Fruit fly (Drosophila melanogaster) whole organism, embryonic: ENCODE data around the gene Acat2.

Experiments used
- Ada2b ChIP-seq: fragments of 200-800 bp; sonication (Bioruptor generic); IDR thresholded peaks from 2 replicates; pipeline ENCODE4 v1.3.6; 2022; ENCODE audit warnings: missing biosample characterization, missing genetic modification characterization
- Atf-2 ChIP-seq: fragments of 200-800 bp; sonication (Bioruptor generic); optimal IDR thresholded peaks from 2 replicates; lab custom pipeline; 2016; ENCODE audit warnings: missing biosample characterization, missing genetic modification characterization
- CG10209 ChIP-seq: fragments of 200-800 bp; sonication (Bioruptor generic); optimal IDR thresholded peaks from 3 replicates; lab custom pipeline; 2017; ENCODE audit warnings: missing biosample characterization, mild to moderate bottlenecking, missing genetic modification characterization, missing genetic modification reagents
- CG10543 ChIP-seq: fragments of 200-800 bp; sonication (Bioruptor generic); optimal IDR thresholded peaks from 3 replicates; lab custom pipeline; 2017; ENCODE audit warnings: missing biosample characterization, mild to moderate bottlenecking, missing genetic modification characterization, moderate library complexity
- CG11093 ChIP-seq: fragments of 200-800 bp; sonication (Bioruptor generic); IDR thresholded peaks from 3 replicates; pipeline ENCODE4 v1.3.6; 2022; ENCODE audit warnings: missing biosample characterization, missing genetic modification characterization
- CG11247 ChIP-seq: fragments of 200-800 bp; sonication (Bioruptor generic); IDR thresholded peaks from 2 replicates; pipeline ENCODE4 v1.3.6; 2022; ENCODE audit warnings: missing biosample characterization, missing genetic modification characterization
- CG12104 ChIP-seq: fragments of 200-800 bp; sonication (Bioruptor generic); optimal IDR thresholded peaks from 3 replicates; lab custom pipeline; 2016; ENCODE audit warnings: missing biosample characterization, missing genetic modification characterization
- CG13424 ChIP-seq: fragments of 200-800 bp; sonication (Bioruptor generic); optimal IDR thresholded peaks from 2 replicates; lab custom pipeline; 2019; ENCODE audit warnings: missing biosample characterization, mild to moderate bottlenecking, missing genetic modification characterization, moderate library complexity
- CG13775 ChIP-seq: fragments of 200-800 bp; sonication (Bioruptor generic); optimal IDR thresholded peaks from 3 replicates; lab custom pipeline; 2017; ENCODE audit warnings: missing biosample characterization, mild to moderate bottlenecking, missing genetic modification characterization
- CG15696 ChIP-seq: fragments of 200-800 bp; sonication (Bioruptor generic); optimal IDR thresholded peaks from 2 replicates; lab custom pipeline; 2019; ENCODE audit warnings: missing biosample characterization, mild to moderate bottlenecking, missing genetic modification characterization, moderate library complexity
- CG1603 ChIP-seq: fragments of 200-800 bp; sonication (Bioruptor generic); optimal IDR thresholded peaks from 2 replicates; lab custom pipeline; 2019; ENCODE audit warnings: missing biosample characterization, mild to moderate bottlenecking, missing genetic modification characterization, moderate library complexity
- CG16813 ChIP-seq: fragments of 200-800 bp; sonication (Bioruptor generic); IDR thresholded peaks from 3 replicates; pipeline ENCODE4 v1.3.6; 2022; ENCODE audit warnings: missing biosample characterization, missing genetic modification characterization; ENCODE audit not compliant: partially characterized antibody
- CG16815 ChIP-seq: fragments of 200-800 bp; sonication (Bioruptor generic); optimal IDR thresholded peaks from 3 replicates; lab custom pipeline; 2017; ENCODE audit warnings: missing biosample characterization, mild to moderate bottlenecking, missing genetic modification characterization
- CG17829 ChIP-seq: fragments of 200-800 bp; optimal IDR thresholded peaks from 2 replicates; lab custom pipeline; 2019; ENCODE audit warnings: missing biosample characterization, mild to moderate bottlenecking, missing genetic modification characterization, moderate library complexity
- CG32532 ChIP-seq: fragments of 200-800 bp; sonication (Bioruptor generic); IDR thresholded peaks from 2 replicates; pipeline ENCODE4 v1.3.6; 2022; ENCODE audit warnings: missing biosample characterization, missing genetic modification characterization
- CG32767 ChIP-seq: fragments of 200-800 bp; sonication (Bioruptor generic); IDR thresholded peaks from 2 replicates; pipeline ENCODE4 v1.3.6; 2022; ENCODE audit warnings: missing biosample characterization, missing genetic modification characterization
- CG32772 ChIP-seq: fragments of 200-800 bp; sonication (Bioruptor generic); IDR thresholded peaks from 2 replicates; pipeline ENCODE4 v1.3.6; 2022; ENCODE audit warnings: missing biosample characterization, missing genetic modification characterization
- CG3838 ChIP-seq: fragments of 200-800 bp; sonication (Bioruptor generic); optimal IDR thresholded peaks from 3 replicates; lab custom pipeline; 2016; ENCODE audit warnings: missing biosample characterization, missing genetic modification characterization
- CG4730 ChIP-seq: fragments of 200-800 bp; sonication (Bioruptor generic); IDR thresholded peaks from 2 replicates; pipeline ENCODE4 v1.3.6; 2022; ENCODE audit warnings: missing biosample characterization, missing genetic modification characterization
- CG6683 ChIP-seq: fragments of 200-800 bp; sonication (Bioruptor generic); optimal IDR thresholded peaks from 2 replicates; lab custom pipeline; 2017; ENCODE audit warnings: missing biosample characterization, mild to moderate bottlenecking, missing genetic modification characterization, missing genetic modification reagents
- CG7357 ChIP-seq: fragments of 200-800 bp; sonication (Bioruptor generic); IDR thresholded peaks from 3 replicates; pipeline ENCODE4 v1.3.6; 2022; ENCODE audit warnings: missing biosample characterization, missing genetic modification characterization
- CG7786 ChIP-seq: fragments of 200-800 bp; sonication (Bioruptor generic); optimal IDR thresholded peaks from 2 replicates; lab custom pipeline; 2016; ENCODE audit warnings: missing biosample characterization, missing genetic modification characterization
- CG7963 ChIP-seq: fragments of 200-800 bp; sonication (Bioruptor generic); IDR thresholded peaks from 3 replicates; pipeline ENCODE4 v1.3.6; 2022; ENCODE audit warnings: missing biosample characterization, missing genetic modification characterization; ENCODE audit not compliant: partially characterized antibody
- Dip2 ChIP-seq: fragments of 200-800 bp; sonication (Bioruptor generic); IDR thresholded peaks from 2 replicates; pipeline ENCODE4 v1.3.6; 2022; ENCODE audit warnings: missing biosample characterization, missing genetic modification characterization
- Dp ChIP-seq: fragments of 200-800 bp; sonication (Bioruptor generic); optimal IDR thresholded peaks from 2 replicates; lab custom pipeline; 2018; ENCODE audit warnings: missing biosample characterization, mild to moderate bottlenecking, missing genetic modification characterization, moderate library complexity
- Hand ChIP-seq: fragments of 200-800 bp; sonication (Bioruptor generic); optimal IDR thresholded peaks from 2 replicates; lab custom pipeline; 2017; ENCODE audit warnings: mild to moderate bottlenecking, missing biosample characterization, missing genetic modification reagents, missing genetic modification characterization
- MTF-1 ChIP-seq: fragments of 200-800 bp; sonication (Bioruptor generic); optimal IDR thresholded peaks from 2 replicates; lab custom pipeline; 2018; ENCODE audit warnings: missing biosample characterization, mild to moderate bottlenecking, missing genetic modification characterization, borderline replicate concordance
- NC2β ChIP-seq: fragments of 200-800 bp; sonication (Bioruptor generic); optimal IDR thresholded peaks from 2 replicates; lab custom pipeline; 2016; ENCODE audit warnings: missing biosample characterization, missing genetic modification characterization
- Nf-YB ChIP-seq: fragments of 200-800 bp; sonication (Bioruptor generic); optimal IDR thresholded peaks from 3 replicates; lab custom pipeline; 2019; ENCODE audit warnings: missing biosample characterization, mild to moderate bottlenecking, missing genetic modification characterization, moderate library complexity
- NfI ChIP-seq: fragments of 200-800 bp; sonication (Bioruptor generic); optimal IDR thresholded peaks from 3 replicates; lab custom pipeline; 2018; ENCODE audit warnings: missing biosample characterization, mild to moderate bottlenecking, missing genetic modification characterization, moderate library complexity
- Poxn ChIP-seq: fragments of 200-800 bp; sonication (Bioruptor generic); IDR thresholded peaks from 2 replicates; pipeline ENCODE4 v1.3.6; 2022; ENCODE audit warnings: missing biosample characterization, missing genetic modification characterization
- Scr ChIP-seq: fragments of 200-800 bp; sonication (Bioruptor generic); IDR thresholded peaks from 2 replicates; pipeline ENCODE4 v1.3.6; 2022; ENCODE audit warnings: missing biosample characterization, missing genetic modification characterization; ENCODE audit not compliant: partially characterized antibody
- Spps ChIP-seq: fragments of 200-800 bp; sonication (Bioruptor generic); optimal IDR thresholded peaks from 2 replicates; lab custom pipeline; 2018; ENCODE audit warnings: missing biosample characterization, mild to moderate bottlenecking, missing genetic modification characterization
- TFAM ChIP-seq: fragments of 200-800 bp; sonication (Bioruptor generic); optimal IDR thresholded peaks from 2 replicates; lab custom pipeline; 2017; ENCODE audit warnings: missing biosample characterization, missing genetic modification characterization, inconsistent platforms
- bab2 ChIP-seq: fragments of 200-800 bp; sonication (Bioruptor generic); optimal IDR thresholded peaks from 2 replicates; lab custom pipeline; 2016; ENCODE audit warnings: missing biosample characterization, missing genetic modification characterization
- btn ChIP-seq: fragments of 200-800 bp; sonication (Bioruptor generic); optimal IDR thresholded peaks from 2 replicates; lab custom pipeline; 2016; ENCODE audit warnings: missing biosample characterization, missing genetic modification characterization
- dati ChIP-seq: fragments of 200-800 bp; sonication (Bioruptor generic); IDR thresholded peaks from 2 replicates; pipeline ENCODE4 v1.3.6; 2022; ENCODE audit warnings: missing biosample characterization, missing genetic modification characterization
- eve ChIP-seq, 2 experiments: fragments of >200 bp; optimal IDR thresholded peaks; 2 replicates each; lab custom pipeline; 2017; ENCODE audit warnings: missing biosample characterization in 2 of 2, missing genetic modification characterization in 2 of 2
- fd96Cb ChIP-seq: fragments of 200-800 bp; sonication (Bioruptor generic); optimal IDR thresholded peaks from 2 replicates; lab custom pipeline; 2018; ENCODE audit warnings: missing biosample characterization, mild to moderate bottlenecking, missing genetic modification characterization, moderate library complexity
- ham ChIP-seq: fragments of 200-800 bp; sonication (Bioruptor generic); IDR thresholded peaks from 2 replicates; pipeline ENCODE4 v1.3.6; 2022; ENCODE audit warnings: missing biosample characterization, missing genetic modification characterization
- jigr1 ChIP-seq: fragments of 200-800 bp; sonication (Bioruptor generic); IDR thresholded peaks from 3 replicates; pipeline ENCODE4 v1.3.6; 2022; ENCODE audit warnings: missing biosample characterization, missing genetic modification characterization
- nmo ChIP-seq: fragments of 200-800 bp; sonication (Bioruptor generic); optimal IDR thresholded peaks from 2 replicates; lab custom pipeline; 2018; ENCODE audit warnings: missing biosample characterization, mild to moderate bottlenecking, missing genetic modification characterization, moderate library complexity
- otp ChIP-seq: fragments of 200-800 bp; sonication (Bioruptor generic); IDR thresholded peaks from 3 replicates; pipeline ENCODE4, ENCODE4 v1.3.6; 2022; ENCODE audit warnings: missing biosample characterization, missing genetic modification characterization
- phol ChIP-seq: fragments of 200-800 bp; sonication (Bioruptor generic); optimal IDR thresholded peaks from 3 replicates; lab custom pipeline; 2018; ENCODE audit warnings: missing biosample characterization, mild to moderate bottlenecking, missing genetic modification characterization, moderate library complexity
- run ChIP-seq: fragments of 200-800 bp; sonication (Bioruptor generic); optimal IDR thresholded peaks from 3 replicates; lab custom pipeline; 2018; ENCODE audit warnings: missing biosample characterization, mild to moderate bottlenecking, missing genetic modification characterization
- sc ChIP-seq, 3 experiments: fragments of >200 bp in 2 of 3; fragments of 200-800 bp in 1 of 3; sonication (Bioruptor generic) in 1 of 3; optimal IDR thresholded peaks; 2 replicates in 2 of 3; 3 replicates in 1 of 3; lab custom pipeline; 2017; ENCODE audit warnings: mild to moderate bottlenecking in 1 of 3, missing biosample characterization in 1 of 3, missing genetic modification characterization in 1 of 3, missing genetic modification reagents in 1 of 3
- sd ChIP-seq: fragments of 200-800 bp; sonication (Bioruptor generic); optimal IDR thresholded peaks from 3 replicates; lab custom pipeline; 2018; ENCODE audit warnings: missing biosample characterization, mild to moderate bottlenecking, missing genetic modification characterization, moderate library complexity
- sim ChIP-seq: fragments of 200-800 bp; sonication (Bioruptor generic); IDR thresholded peaks from 2 replicates; pipeline ENCODE4 v1.3.6; 2022; ENCODE audit warnings: missing biosample characterization, missing genetic modification characterization
- slbo ChIP-seq: fragments of 200-800 bp; sonication (Bioruptor generic); IDR thresholded peaks from 2 replicates; pipeline ENCODE4 v1.3.6; 2022; ENCODE audit warnings: missing biosample characterization, missing genetic modification characterization
- ssp ChIP-seq: fragments of 200-800 bp; sonication (Bioruptor generic); IDR thresholded peaks from 2 replicates; pipeline ENCODE4 v1.3.6; 2022; ENCODE audit warnings: missing biosample characterization, missing genetic modification characterization
- ttk ChIP-seq: fragments of 200-800 bp; sonication (Bioruptor generic); IDR thresholded peaks from 2 replicates; pipeline ENCODE4 v2.1.2; 2022; ENCODE audit warnings: missing biosample characterization, missing genetic modification characterization

Gene Acat2

dm6 chr3L:1329724-1330123 lies 27.0 kb downstream of the Acat2 start, which contains the start of gene ND-ACP (continued):
- no peak for TF ChIP-seq CG7963 (GFP tag; lab: Robert Waterston, UW)
- no peak for TF ChIP-seq dati (GFP tag; lab: Robert Waterston, UW)
- TF ChIP-seq CG10209: no peak
- no peak for TF ChIP-seq CG16815 (GFP tag; lab: Kevin White, UChicago)
- peak; percentile 15 for TF ChIP-seq nmo (GFP tag; lab: Kevin White, UChicago)
- TF ChIP-seq CG4730: no peak
- TF ChIP-seq ssp (GFP tag; lab: Robert Waterston, UW): no peak
- TF ChIP-seq CG32772 (GFP tag; lab: Robert Waterston, UW): no peak
- no peak for TF ChIP-seq Poxn (GFP tag; lab: Robert Waterston, UW)
- TF ChIP-seq NfI (GFP tag; lab: Kevin White, UChicago): no peak
- TF ChIP-seq Dp (GFP tag; lab: Kevin White, UChicago): peak; percentile 92
- no peak for TF ChIP-seq TFAM (GFP tag; lab: Kevin White, UChicago)
- no peak for TF ChIP-seq btn
- no peak for TF ChIP-seq Dip2 (GFP tag; lab: Robert Waterston, UW)
- no peak for TF ChIP-seq Scr (GFP tag; lab: Robert Waterston, UW)
- TF ChIP-seq CG1603: peak; percentile 46
- TF ChIP-seq CG12104: no peak
- no peak for TF ChIP-seq sc (optimal IDR thresholded peaks at IDR 0.05; lab: Kevin White, UChicago)
- TF ChIP-seq sc (GFP tag; optimal IDR thresholded peaks at IDR 0.05; lab: Kevin White, UChicago): no peak
- TF ChIP-seq CG13424 (tag; lab: Kevin White, UChicago): no peak
- TF ChIP-seq CG32767 (GFP tag; lab: Robert Waterston, UW): no peak
- TF ChIP-seq MTF-1 (GFP tag; lab: Kevin White, UChicago): no peak
- no peak for TF ChIP-seq Spps (tag; lab: Kevin White, UChicago)
- no peak for TF ChIP-seq Hand
- TF ChIP-seq NC2β (GFP tag; lab: Kevin White, UChicago): no peak
- no peak for TF ChIP-seq Nf-YB (GFP tag; lab: Kevin White, UChicago)
- no peak for TF ChIP-seq sim (GFP tag; lab: Robert Waterston, UW)
- no peak for TF ChIP-seq CG10543 (GFP tag; lab: Kevin White, UChicago)
- TF ChIP-seq phol (tag; lab: Kevin White, UChicago): peak; percentile 23
- TF ChIP-seq CG7786 (GFP tag; lab: Kevin White, UChicago): no peak
- no peak for TF ChIP-seq fd96Cb (tag; lab: Kevin White, UChicago)
- 0 out of 2 replicates have a peak, but pooled peaks have one; percentile 3 for TF ChIP-seq slbo
- TF ChIP-seq CG11093 (GFP tag; lab: Robert Waterston, UW): no peak
- TF ChIP-seq Atf-2 (GFP tag; lab: Kevin White, UChicago): no peak
- TF ChIP-seq CG6683: no peak
- TF ChIP-seq CG16813 (GFP tag; lab: Robert Waterston, UW): no peak
- TF ChIP-seq run (tag; lab: Kevin White, UChicago): no peak
- TF ChIP-seq CG3838: no peak
- no peak for TF ChIP-seq CG7357 (GFP tag; lab: Robert Waterston, UW)
- no peak for TF ChIP-seq ttk (GFP tag; lab: Robert Waterston, UW)
- TF ChIP-seq otp: no peak
- TF ChIP-seq CG32532: no peak
- TF ChIP-seq CG13775: no peak
- TF ChIP-seq Ada2b (GFP tag; lab: Robert Waterston, UW): no peak
- no peak for TF ChIP-seq CG17829 (tag; lab: Kevin White, UChicago)
- no peak for TF ChIP-seq sd
- no peak for TF ChIP-seq CG15696 (tag; lab: Kevin White, UChicago)
- TF ChIP-seq ham: no peak
- TF ChIP-seq CG11247 (GFP tag; lab: Robert Waterston, UW): no peak
- no peak for TF ChIP-seq eve (GFP tag; optimal IDR thresholded peaks at IDR 0.05; lab: Kevin White, UChicago)
- no peak for TF ChIP-seq bab2 (GFP tag; lab: Kevin White, UChicago)
- no peak for TF ChIP-seq jigr1 (GFP tag; lab: Robert Waterston, UW)
